Worm (Caenorhabditis elegans) whole organism, mixed stage, embryonic: ENCODE results near the gene R02D5.3.

ENCODE experiments used
- ham-2 ChIP-seq: fragments of 200-800 bp; sonication (Bioruptor generic); optimal IDR thresholded peaks from 2 replicates; lab custom pipeline; 2018; ENCODE audit warnings: mild to moderate bottlenecking, missing genetic modification characterization, missing compliant biosample characterization
- hlh-1 ChIP-seq: fragments of 150-350 bp; optimal IDR thresholded peaks from 2 replicates; lab custom pipeline; 2014; ENCODE audit warnings: missing biosample characterization, missing genetic modification reagents, missing genetic modification characterization
- lsy-2 ChIP-seq: fragments of 150-350 bp; optimal IDR thresholded peaks from 2 replicates; lab custom pipeline; 2014; ENCODE audit warnings: missing biosample characterization, missing genetic modification characterization
- mep-1 ChIP-seq: fragments of 150-350 bp; optimal IDR thresholded peaks from 2 replicates; lab custom pipeline; 2017; ENCODE audit warnings: missing biosample characterization, missing genetic modification reagents, missing genetic modification characterization, inconsistent platforms
- nhr-237 ChIP-seq: fragments of 150-350 bp; optimal IDR thresholded peaks from 2 replicates; lab custom pipeline; 2014; ENCODE audit warnings: missing biosample characterization, missing genetic modification characterization
- nhr-28 ChIP-seq: fragments of 150-350 bp; optimal IDR thresholded peaks from 2 replicates; lab custom pipeline; 2014; ENCODE audit warnings: missing biosample characterization, missing genetic modification characterization
- pha-4 ChIP-seq: fragments of 150-350 bp; optimal IDR thresholded peaks from 2 replicates; lab custom pipeline; 2018; ENCODE audit warnings: missing biosample characterization, missing genetic modification reagents, missing genetic modification characterization
- snpc-4 ChIP-seq: fragments of 150-350 bp; optimal IDR thresholded peaks from 2 replicates; lab custom pipeline; 2014; ENCODE audit warnings: missing biosample characterization, missing genetic modification characterization
- unc-120 ChIP-seq: sonication (generic microtip); optimal IDR thresholded peaks from 2 replicates; lab custom pipeline; 2017; ENCODE audit warnings: missing genetic modification characterization, missing compliant biosample characterization; ENCODE audit not compliant: poor library complexity, severe bottlenecking
- ztf-11 ChIP-seq: fragments of 150-350 bp; optimal IDR thresholded peaks from 2 replicates; lab custom pipeline; 2014; ENCODE audit warnings: missing biosample characterization, missing genetic modification characterization

DNA sequence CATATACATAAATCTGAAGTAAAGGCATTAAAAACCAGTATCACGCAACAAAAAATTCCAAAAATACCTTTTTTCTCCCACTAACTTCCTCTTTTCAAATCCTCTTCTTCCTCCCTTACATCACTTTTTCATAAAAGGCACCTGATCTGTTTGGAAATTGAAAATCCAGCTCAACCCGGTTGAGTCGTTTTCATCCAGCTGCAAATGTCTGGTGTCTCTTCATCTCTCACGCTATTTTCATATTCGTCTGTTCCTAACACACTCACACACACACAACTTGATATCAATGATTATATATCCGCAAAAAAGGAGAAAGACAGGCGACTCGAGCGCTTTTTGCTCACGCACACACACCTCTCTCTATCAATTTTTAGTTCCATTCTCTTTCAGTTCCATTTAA, 49.4 kb downstream of the R02D5.3 start:
- TF ChIP-seq ztf-11 (tag; lab: Kevin White, UChicago) (no peak), nhr-237 (no peak), pha-4 (tag; lab: Kevin White, UChicago) (no peak), lsy-2 (tag; lab: Kevin White, UChicago) (no peak), mep-1 (no peak), hlh-1 (tag; lab: Kevin White, UChicago) (no peak), unc-120 (tag; lab: Kevin White, UChicago) (no peak), snpc-4 (tag; lab: Kevin White, UChicago) (no peak), nhr-28 (tag; lab: Kevin White, UChicago) (no peak), ham-2 (GFP tag; lab: Kevin White, UChicago) (no peak)
